Fruit fly (Drosophila melanogaster) whole organism: Measurements from ENCODE around the gene Acp36DE.

Experiments
- CG8478 ChIP-seq: fragments of >200 bp; optimal IDR thresholded peaks from 2 replicates; lab custom pipeline; 2018; ENCODE audit warnings: inconsistent platforms
- EcR ChIP-seq, 2 experiments: fragments of >200 bp; optimal IDR thresholded peaks; 2 replicates each; lab custom pipeline; 2017; ENCODE audit warnings: missing biosample characterization in 2 of 2, missing genetic modification characterization in 2 of 2, missing genetic modification reagents in 2 of 2
- psq ChIP-seq: fragments of >200 bp; optimal IDR thresholded peaks from 2 replicates; lab custom pipeline; 2017
- usp ChIP-seq: fragments of >200 bp; optimal IDR thresholded peaks from 2 replicates; lab custom pipeline; 2017; ENCODE audit warnings: missing biosample characterization, missing genetic modification characterization, mixed read lengths

DNA sequence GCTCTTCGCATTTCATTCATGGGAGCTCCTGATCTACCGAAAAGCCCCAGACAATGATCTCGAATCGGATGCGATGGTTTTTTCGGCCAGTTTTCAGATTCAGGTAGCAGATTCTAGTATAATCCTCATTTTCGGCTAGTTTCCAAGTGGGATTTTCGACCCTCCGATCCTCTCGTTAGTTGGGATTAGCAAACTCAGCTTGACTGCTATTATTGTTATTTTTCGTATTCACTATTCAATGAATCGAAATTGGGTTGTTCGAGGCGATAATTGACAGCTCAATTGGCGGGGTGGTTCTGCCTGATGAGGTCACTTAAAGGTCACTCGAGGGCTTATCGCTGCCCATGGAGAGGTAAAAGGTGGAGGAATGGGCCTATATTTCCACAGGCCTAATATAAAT, 10.8 kb upstream of the Acp36DE start:
- TF ChIP-seq psq (lab: Kevin White, UChicago): no peak
- TF ChIP-seq CG8478 (lab: Kevin White, UChicago): no peak
- no peak for TF ChIP-seq usp
- TF ChIP-seq EcR (GFP tag; optimal IDR thresholded peaks at IDR 0.05; lab: Kevin White, UChicago): no peak
